Worm (Caenorhabditis elegans): ENCODE measurements around the gene arrd-2.

The arrd-2 gene

DNA sequence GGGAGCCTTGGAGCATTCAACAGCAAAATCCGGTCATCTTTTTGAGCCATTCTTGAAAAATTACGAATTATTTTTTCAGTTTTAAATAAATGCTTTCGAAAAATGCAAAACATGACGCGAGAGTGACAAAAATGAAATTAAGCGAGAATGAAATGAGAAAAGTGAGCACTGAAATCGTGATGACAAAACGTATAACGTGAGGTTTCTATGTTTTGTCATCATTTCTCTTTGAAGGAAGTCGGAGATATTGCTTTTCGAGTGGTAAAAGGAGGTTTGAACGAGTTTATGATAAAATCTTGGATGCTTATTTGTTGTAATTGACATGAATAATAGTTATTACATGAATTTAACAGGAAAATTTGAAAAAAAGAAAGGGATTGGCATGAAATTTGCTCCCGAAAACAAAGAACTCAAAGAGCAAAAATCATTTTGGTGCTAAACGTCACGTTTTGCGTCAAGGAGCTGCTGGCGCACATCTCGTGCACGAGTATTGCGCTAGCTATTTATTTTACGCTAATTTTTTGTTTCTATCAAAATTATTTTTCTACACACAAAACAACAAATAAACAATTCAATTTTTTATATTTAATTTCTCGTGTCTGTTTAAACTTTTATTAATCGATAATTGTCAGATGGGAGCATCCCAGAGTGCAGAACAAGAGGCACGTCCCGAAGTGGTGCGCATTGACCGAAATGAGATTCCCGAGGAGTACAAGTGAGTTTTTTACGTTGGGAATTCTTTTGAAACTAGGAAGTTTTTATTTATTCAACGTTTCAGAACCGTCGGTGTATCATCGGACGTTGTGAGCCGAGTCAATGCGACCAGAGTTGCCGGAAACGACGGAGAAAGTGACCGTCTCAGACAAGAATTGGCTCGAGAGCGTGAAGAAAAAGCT is 9.1 kb downstream of the arrd-2 start, which contains the start of the genes gss-1 and chch-3:
gss-1 (minus strand) TSS at position 51 of the 896 bp plus-strand sequence.
chch-3 (plus strand) TSS at position 633 of the 896 bp plus-strand sequence.
- TF ChIP-seq snpc-4 (tag; optimal IDR thresholded peaks at IDR 0.05) = peak; percentile 46
- no peak for TF ChIP-seq hpl-2 (GFP tag; optimal IDR thresholded peaks at IDR 0.05)
- TF ChIP-seq aly-2 (tag; optimal IDR thresholded peaks at IDR 0.05) = peak; percentile 22
- TF ChIP-seq nhr-11 (tag; optimal IDR thresholded peaks at IDR 0.05) = peak; percentile 61
- TF ChIP-seq nhr-85 (tag) = peak; percentile 80
- no peak for TF ChIP-seq aha-1 (tag; optimal IDR thresholded peaks at IDR 0.05)
- TF ChIP-seq fos-1 (tag; optimal IDR thresholded peaks at IDR 0.05) = no peak
- TF ChIP-seq elt-2 (tag; optimal IDR thresholded peaks at IDR 0.05) = peak; percentile 4
- peak; percentile 28 for TF ChIP-seq nhr-90 (tag; optimal IDR thresholded peaks at IDR 0.05; ENCODE audit: poor library complexity)
- TF ChIP-seq vab-15 (tag; optimal IDR thresholded peaks at IDR 0.05) = no peak
- peak; percentile 49 for TF ChIP-seq lin-39 (tag; optimal IDR thresholded peaks at IDR 0.05)
- no peak for TF ChIP-seq efl-3 (GFP tag; optimal IDR thresholded peaks at IDR 0.05)
- TF ChIP-seq efl-1 (optimal IDR thresholded peaks at IDR 0.05) = peak; percentile 68 to 77
- peak; percentile 70 to 96 for TF ChIP-seq efl-1 (GFP tag; optimal IDR thresholded peaks at IDR 0.05 in 1 of 2)
- TF ChIP-seq rnt-1 (tag; optimal IDR thresholded peaks at IDR 0.05) = peak; percentile 79
- TF ChIP-seq unc-62 (GFP tag; optimal IDR thresholded peaks at IDR 0.05) = no peak
- TF ChIP-seq pax-3 (tag; optimal IDR thresholded peaks at IDR 0.05) = no peak
- TF ChIP-seq blmp-1 (tag; optimal IDR thresholded peaks at IDR 0.05) = peak; percentile 45
- TF ChIP-seq egl-13 (tag; optimal IDR thresholded peaks at IDR 0.05) = peak; percentile 33
- no peak for TF ChIP-seq hlh-17 (GFP tag; optimal IDR thresholded peaks at IDR 0.05; ENCODE audit: borderline replicate concordance)
- no peak for TF ChIP-seq lir-3 (tag; optimal IDR thresholded peaks at IDR 0.05; ENCODE audit: poor library complexity)
- no peak for TF ChIP-seq ces-1 (GFP tag; optimal IDR thresholded peaks at IDR 0.05)
- no peak for TF ChIP-seq ceh-88 (GFP tag; IDR thresholded peaks at IDR 0.05)
- peak; percentile 48 for TF ChIP-seq lin-15B (tag; optimal IDR thresholded peaks at IDR 0.05)
- TF ChIP-seq nhr-237 (tag; optimal IDR thresholded peaks at IDR 0.05) = no peak
- no peak for TF ChIP-seq unc-30 (tag; optimal IDR thresholded peaks at IDR 0.05)
- TF ChIP-seq tbx-2 (tag; optimal IDR thresholded peaks at IDR 0.05) = peak; percentile 68
- no peak for TF ChIP-seq fkh-10 (GFP tag; optimal IDR thresholded peaks at IDR 0.05)
- no peak for TF ChIP-seq mab-9 (GFP tag; IDR thresholded peaks at IDR 0.05)
- TF ChIP-seq lsy-2 (tag; optimal IDR thresholded peaks at IDR 0.05) = peak; percentile 71 to 84
- no peak for TF ChIP-seq alr-1 (tag; optimal IDR thresholded peaks at IDR 0.05; ENCODE audit: borderline replicate concordance)
- no peak for TF ChIP-seq egl-27 (tag; optimal IDR thresholded peaks at IDR 0.05)
- TF ChIP-seq tlp-1 (tag; optimal IDR thresholded peaks at IDR 0.05) = no peak
- no peak for TF ChIP-seq sup-37 (GFP tag; optimal IDR thresholded peaks at IDR 0.05)
- TF ChIP-seq unc-98 (GFP tag; IDR thresholded peaks at IDR 0.05) = no peak
- TF ChIP-seq ceh-82 (tag; optimal IDR thresholded peaks at IDR 0.05) = peak; percentile 55 to 67 (median 67)
- no peak for TF ChIP-seq ceh-90 (tag; optimal IDR thresholded peaks at IDR 0.05)
- no peak for TF ChIP-seq zip-4 (GFP tag; optimal IDR thresholded peaks at IDR 0.05)
- no peak for TF ChIP-seq ztf-4 (tag; optimal IDR thresholded peaks at IDR 0.05)
- peak; percentile 42 for TF ChIP-seq lin-13 (GFP tag; optimal IDR thresholded peaks at IDR 0.05)
- peak; percentile 80 for TF ChIP-seq nhr-20 (tag; optimal IDR thresholded peaks at IDR 0.05)
- TF ChIP-seq nhr-28 (tag; optimal IDR thresholded peaks at IDR 0.05) = no peak
- TF ChIP-seq nhr-76 (tag; optimal IDR thresholded peaks at IDR 0.05) = no peak
- peak; percentile 7 for TF ChIP-seq nhr-77 (tag; optimal IDR thresholded peaks at IDR 0.05)
- TF ChIP-seq fkh-4 (tag; optimal IDR thresholded peaks at IDR 0.05; ENCODE audit: borderline replicate concordance) = no peak
- TF ChIP-seq F16B12.6 (tag; optimal IDR thresholded peaks at IDR 0.05) = peak; percentile 58
- no peak for TF ChIP-seq ceh-63 (GFP tag; optimal IDR thresholded peaks at IDR 0.05)
- no peak for TF ChIP-seq jun-1 (tag; optimal IDR thresholded peaks at IDR 0.05)
- TF ChIP-seq ama-1 (optimal IDR thresholded peaks at IDR 0.05) = no peak
- no peak for TF ChIP-seq pag-3 (tag; optimal IDR thresholded peaks at IDR 0.05; ENCODE audit: borderline replicate concordance, insufficient read depth)
- TF ChIP-seq dpl-1 (GFP tag; optimal IDR thresholded peaks at IDR 0.05) = peak; percentile 44 to 77 (median 75)
